Fruit fly (Drosophila melanogaster) Kc167 (cell line): ENCODE results near the gene Jon65Aiv.

Experiments
- Myc ChIP-seq: fragments of >200 bp; optimal IDR thresholded peaks from 2 replicates; lab custom pipeline; 2017; ENCODE audit warnings: missing external identifiers
- insv ChIP-seq: fragments of >200 bp; optimal IDR thresholded peaks from 3 replicates; lab custom pipeline; 2018; ENCODE audit warnings: missing external identifiers

DNA sequence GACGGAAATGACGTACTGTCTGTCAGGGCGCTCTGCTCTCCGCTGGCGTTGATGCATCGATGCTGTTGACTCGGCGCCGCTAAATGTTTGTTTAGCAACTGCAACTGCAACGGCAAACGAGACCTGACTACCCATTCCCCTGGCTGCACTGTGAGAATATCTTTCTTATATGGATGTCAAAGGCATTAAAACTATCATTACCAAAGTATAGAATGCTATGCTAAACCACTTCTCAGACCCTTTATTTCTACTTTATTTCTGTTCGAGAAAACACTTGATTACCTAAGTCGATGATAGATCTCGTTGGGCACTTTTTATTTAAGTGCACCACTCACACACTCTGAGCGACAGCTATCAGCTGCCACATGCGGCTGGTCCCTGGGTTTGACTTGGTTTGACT, 16.8 kb upstream of the Jon65Aiv start:
- TF ChIP-seq Myc (lab: Kevin White, UChicago) (no peak), insv (lab: Kevin White, UChicago) (no peak)
